Fruit fly (Drosophila melanogaster) whole organism, embryonic: ENCODE results near the gene GIIIspla2.
A peak's percentile ranks its signal among the peaks of the same experiment; 100 is the strongest.

Source experiments
- Aef1 ChIP-seq: fragments of 200-800 bp; sonication (Bioruptor generic); IDR thresholded peaks from 3 replicates; pipeline ENCODE4 v1.3.6; 2022; ENCODE audit warnings: missing biosample characterization, missing genetic modification characterization
- Asciz ChIP-seq: fragments of 200-800 bp; sonication (Bioruptor generic); optimal IDR thresholded peaks from 2 replicates; lab custom pipeline; 2017; ENCODE audit warnings: missing biosample characterization, mild to moderate bottlenecking, missing genetic modification characterization, missing genetic modification reagents
- CG10209 ChIP-seq: fragments of 200-800 bp; sonication (Bioruptor generic); optimal IDR thresholded peaks from 3 replicates; lab custom pipeline; 2017; ENCODE audit warnings: missing biosample characterization, mild to moderate bottlenecking, missing genetic modification characterization, missing genetic modification reagents
- CG10366 ChIP-seq: fragments of 200-800 bp; sonication (Bioruptor generic); IDR thresholded peaks from 2 replicates; pipeline ENCODE4 v1.3.6; 2022; ENCODE audit warnings: missing biosample characterization, missing genetic modification characterization
- CG12769 ChIP-seq: fragments of 200-800 bp; sonication (Bioruptor generic); optimal IDR thresholded peaks from 2 replicates; lab custom pipeline; 2019; ENCODE audit warnings: missing biosample characterization, mild to moderate bottlenecking, missing genetic modification characterization, moderate library complexity
- CG14441 ChIP-seq: fragments of 200-800 bp; sonication (Bioruptor generic); IDR thresholded peaks from 2 replicates; pipeline ENCODE4 v1.3.6; 2022; ENCODE audit warnings: missing biosample characterization, missing genetic modification characterization
- CG14667 ChIP-seq: fragments of 200-800 bp; sonication (Bioruptor generic); IDR thresholded peaks from 2 replicates; pipeline ENCODE4 v1.3.6; 2022; ENCODE audit warnings: missing biosample characterization, missing genetic modification characterization
- CG14710 ChIP-seq: fragments of 200-800 bp; sonication (Bioruptor generic); optimal IDR thresholded peaks from 3 replicates; lab custom pipeline; 2019; ENCODE audit warnings: missing biosample characterization, mild to moderate bottlenecking, missing genetic modification characterization, moderate library complexity
- CG15601 ChIP-seq: fragments of 200-800 bp; sonication (Bioruptor generic); optimal IDR thresholded peaks from 3 replicates; lab custom pipeline; 2019; ENCODE audit warnings: missing biosample characterization, mild to moderate bottlenecking, missing genetic modification characterization, moderate library complexity
- CG1603 ChIP-seq: fragments of 200-800 bp; sonication (Bioruptor generic); optimal IDR thresholded peaks from 2 replicates; lab custom pipeline; 2019; ENCODE audit warnings: missing biosample characterization, mild to moderate bottlenecking, missing genetic modification characterization, moderate library complexity
- CG16779 ChIP-seq: fragments of 200-800 bp; sonication (Bioruptor generic); IDR thresholded peaks from 2 replicates; pipeline ENCODE4 v1.3.6; 2022; ENCODE audit warnings: missing biosample characterization, missing genetic modification characterization
- CG17829 ChIP-seq: fragments of 200-800 bp; optimal IDR thresholded peaks from 2 replicates; lab custom pipeline; 2019; ENCODE audit warnings: missing biosample characterization, mild to moderate bottlenecking, missing genetic modification characterization, moderate library complexity
- CG18011 ChIP-seq: fragments of 200-800 bp; sonication (Bioruptor generic); optimal IDR thresholded peaks from 2 replicates; lab custom pipeline; 2017; ENCODE audit warnings: missing biosample characterization, missing genetic modification characterization, mild to moderate bottlenecking, moderate library complexity, missing genotype
- CG1832 ChIP-seq: fragments of 200-800 bp; sonication (Bioruptor generic); optimal IDR thresholded peaks from 2 replicates; lab custom pipeline; 2017; ENCODE audit warnings: missing biosample characterization, mild to moderate bottlenecking, missing genetic modification characterization, inconsistent platforms
- CG2889 ChIP-seq: fragments of 200-800 bp; sonication (Bioruptor generic); IDR thresholded peaks from 3 replicates; pipeline ENCODE4 v1.3.6; 2022; ENCODE audit warnings: missing biosample characterization, missing genetic modification characterization
- CG4360 ChIP-seq: fragments of 200-800 bp; sonication (Bioruptor generic); IDR thresholded peaks from 2 replicates; pipeline ENCODE4 v1.3.6; 2022; ENCODE audit warnings: missing biosample characterization, missing genetic modification characterization
- CG4707 ChIP-seq: fragments of 200-800 bp; sonication (Bioruptor generic); optimal IDR thresholded peaks from 2 replicates; lab custom pipeline; 2018; ENCODE audit warnings: missing biosample characterization, mild to moderate bottlenecking, missing genetic modification characterization, moderate library complexity
- CG5245 ChIP-seq: fragments of 200-800 bp; sonication (Bioruptor generic); optimal IDR thresholded peaks from 3 replicates; lab custom pipeline; 2016; ENCODE audit warnings: missing biosample characterization, missing genetic modification characterization
- CG6854 ChIP-seq: fragments of 200-800 bp; sonication (Bioruptor generic); optimal IDR thresholded peaks from 3 replicates; lab custom pipeline; 2017; ENCODE audit warnings: missing biosample characterization, mild to moderate bottlenecking, missing genetic modification characterization
- CG7786 ChIP-seq: fragments of 200-800 bp; sonication (Bioruptor generic); optimal IDR thresholded peaks from 2 replicates; lab custom pipeline; 2016; ENCODE audit warnings: missing biosample characterization, missing genetic modification characterization
- CG8388 ChIP-seq: fragments of 200-800 bp; sonication (Bioruptor generic); optimal IDR thresholded peaks from 2 replicates; lab custom pipeline; 2019; ENCODE audit warnings: missing biosample characterization, mild to moderate bottlenecking, missing genetic modification characterization, moderate library complexity
- Dbx ChIP-seq: fragments of 200-800 bp; sonication (Bioruptor generic); IDR thresholded peaks from 3 replicates; pipeline ENCODE4 v1.3.6; 2022; ENCODE audit warnings: missing biosample characterization, missing genetic modification characterization
- Ets65A ChIP-seq: fragments of 200-800 bp; sonication (Bioruptor generic); peaks from one replicate; lab custom pipeline; 2016; ENCODE audit warnings: missing biosample characterization, missing genetic modification characterization
- Fer3 ChIP-seq: fragments of 200-800 bp; sonication (Bioruptor generic); optimal IDR thresholded peaks from 2 replicates; lab custom pipeline; 2018; ENCODE audit warnings: missing biosample characterization, mild to moderate bottlenecking, missing genetic modification characterization, moderate library complexity
- Gsc ChIP-seq: fragments of 200-800 bp; sonication (Bioruptor generic); IDR thresholded peaks from 2 replicates; pipeline ENCODE4 v1.3.6; 2022; ENCODE audit warnings: missing biosample characterization, missing genetic modification characterization
- H15 ChIP-seq: fragments of 200-800 bp; sonication (Bioruptor generic); IDR thresholded peaks from 3 replicates; pipeline ENCODE4 v1.3.6; 2022; ENCODE audit warnings: missing biosample characterization, missing genetic modification characterization
- Hey ChIP-seq: fragments of 200-800 bp; sonication (Bioruptor generic); optimal IDR thresholded peaks from 3 replicates; lab custom pipeline; 2018; ENCODE audit warnings: missing biosample characterization, mild to moderate bottlenecking, missing genetic modification characterization
- MTF-1 ChIP-seq: fragments of 200-800 bp; sonication (Bioruptor generic); optimal IDR thresholded peaks from 2 replicates; lab custom pipeline; 2018; ENCODE audit warnings: missing biosample characterization, mild to moderate bottlenecking, missing genetic modification characterization, borderline replicate concordance
- Nf-YA ChIP-seq: fragments of 200-800 bp; sonication (Bioruptor generic); IDR thresholded peaks from 2 replicates; pipeline ENCODE4 v1.3.6; 2022; ENCODE audit warnings: missing biosample characterization, missing genetic modification characterization
- Pdp1 ChIP-seq, 2 experiments: fragments of 200-800 bp; sonication (Bioruptor generic); optimal IDR thresholded peaks; 3 replicates each; lab custom pipeline; 2016; ENCODE audit warnings: missing biosample characterization in 2 of 2, missing genetic modification characterization in 2 of 2, mild to moderate bottlenecking in 1 of 2, moderate library complexity in 1 of 2
- ap ChIP-seq: fragments of 200-800 bp; sonication (Bioruptor generic); IDR thresholded peaks from 2 replicates; pipeline ENCODE4 v1.3.6; 2022; ENCODE audit warnings: missing biosample characterization, missing genetic modification characterization
- ara ChIP-seq: fragments of 200-800 bp; sonication (Bioruptor generic); IDR thresholded peaks from 2 replicates; pipeline ENCODE4 v1.3.6; 2022; ENCODE audit warnings: missing biosample characterization, missing genetic modification characterization
- bsh ChIP-seq, 2 experiments: fragments of 200-800 bp; sonication (Bioruptor generic); optimal IDR thresholded peaks; 2 replicates each; lab custom pipeline; 2017 to 2018; ENCODE audit warnings: mild to moderate bottlenecking in 2 of 2, missing biosample characterization in 2 of 2, missing genetic modification characterization in 2 of 2, moderate library complexity in 1 of 2
- chinmo ChIP-seq: fragments of 200-800 bp; sonication (Bioruptor generic); IDR thresholded peaks from 4 replicates; pipeline ENCODE4 v1.3.6; 2022; ENCODE audit warnings: missing biosample characterization, missing genetic modification characterization; ENCODE audit not compliant: partially characterized antibody
- chm ChIP-seq: fragments of 200-800 bp; sonication (Bioruptor generic); IDR thresholded peaks from 2 replicates; pipeline ENCODE4 v1.3.6; 2022; ENCODE audit warnings: missing biosample characterization, missing genetic modification characterization
- chn ChIP-seq: fragments of 200-800 bp; sonication (Bioruptor generic); optimal IDR thresholded peaks from 2 replicates; lab custom pipeline; 2016; ENCODE audit warnings: missing biosample characterization, missing genetic modification characterization
- dpn ChIP-seq, 2 experiments: fragments of 200-800 bp; sonication (Bioruptor generic); optimal IDR thresholded peaks; 3 replicates each; lab custom pipeline; 2016; ENCODE audit warnings: missing biosample characterization in 2 of 2, missing genetic modification characterization in 2 of 2
- dysf ChIP-seq: fragments of 200-800 bp; sonication (Bioruptor generic); IDR thresholded peaks from 3 replicates; pipeline ENCODE4 v1.3.6; 2022; ENCODE audit warnings: missing biosample characterization, missing genetic modification characterization
- ems ChIP-seq: fragments of 200-800 bp; sonication (Bioruptor generic); optimal IDR thresholded peaks from 3 replicates; lab custom pipeline; 2016; ENCODE audit warnings: missing biosample characterization, missing genetic modification characterization
- ewg ChIP-seq: fragments of 200-800 bp; sonication (Bioruptor generic); optimal IDR thresholded peaks from 3 replicates; lab custom pipeline; 2017; ENCODE audit warnings: mild to moderate bottlenecking, missing biosample characterization, missing genetic modification reagents, missing genetic modification characterization
- ken ChIP-seq: fragments of 200-800 bp; sonication (Bioruptor generic); IDR thresholded peaks from 3 replicates; pipeline ENCODE4 v1.3.6; 2022; ENCODE audit warnings: missing biosample characterization, missing genetic modification characterization
- lilli ChIP-seq: fragments of 200-800 bp; sonication (Bioruptor generic); optimal IDR thresholded peaks from 3 replicates; lab custom pipeline; 2016; ENCODE audit warnings: missing biosample characterization, missing genetic modification characterization
- ro ChIP-seq: fragments of 200-800 bp; sonication (Bioruptor generic); IDR thresholded peaks from 2 replicates; pipeline ENCODE4 v1.3.6; 2022; ENCODE audit warnings: missing biosample characterization, missing genetic modification characterization
- scrt ChIP-seq: fragments of 200-800 bp; sonication (Bioruptor generic); optimal IDR thresholded peaks from 2 replicates; lab custom pipeline; 2018; ENCODE audit warnings: missing biosample characterization, mild to moderate bottlenecking, missing genetic modification characterization, moderate library complexity
- sd ChIP-seq: fragments of 200-800 bp; sonication (Bioruptor generic); optimal IDR thresholded peaks from 3 replicates; lab custom pipeline; 2018; ENCODE audit warnings: missing biosample characterization, mild to moderate bottlenecking, missing genetic modification characterization, moderate library complexity
- slbo ChIP-seq: fragments of 200-800 bp; sonication (Bioruptor generic); IDR thresholded peaks from 2 replicates; pipeline ENCODE4 v1.3.6; 2022; ENCODE audit warnings: missing biosample characterization, missing genetic modification characterization
- tup ChIP-seq: fragments of 200-800 bp; sonication (Bioruptor generic); optimal IDR thresholded peaks from 2 replicates; lab custom pipeline; 2016; ENCODE audit warnings: missing biosample characterization, mild to moderate bottlenecking, missing genetic modification characterization, moderate library complexity
- vvl ChIP-seq: fragments of 200-800 bp; sonication (Bioruptor generic); IDR thresholded peaks from 2 replicates; pipeline ENCODE4 v1.3.6; 2022; ENCODE audit warnings: missing biosample characterization, missing genetic modification characterization
- zen ChIP-seq: fragments of 200-800 bp; sonication (Bioruptor generic); optimal IDR thresholded peaks from 3 replicates; lab custom pipeline; 2018; ENCODE audit warnings: missing biosample characterization, mild to moderate bottlenecking, missing genetic modification characterization, moderate library complexity

GIIIspla2 gene

DNA sequence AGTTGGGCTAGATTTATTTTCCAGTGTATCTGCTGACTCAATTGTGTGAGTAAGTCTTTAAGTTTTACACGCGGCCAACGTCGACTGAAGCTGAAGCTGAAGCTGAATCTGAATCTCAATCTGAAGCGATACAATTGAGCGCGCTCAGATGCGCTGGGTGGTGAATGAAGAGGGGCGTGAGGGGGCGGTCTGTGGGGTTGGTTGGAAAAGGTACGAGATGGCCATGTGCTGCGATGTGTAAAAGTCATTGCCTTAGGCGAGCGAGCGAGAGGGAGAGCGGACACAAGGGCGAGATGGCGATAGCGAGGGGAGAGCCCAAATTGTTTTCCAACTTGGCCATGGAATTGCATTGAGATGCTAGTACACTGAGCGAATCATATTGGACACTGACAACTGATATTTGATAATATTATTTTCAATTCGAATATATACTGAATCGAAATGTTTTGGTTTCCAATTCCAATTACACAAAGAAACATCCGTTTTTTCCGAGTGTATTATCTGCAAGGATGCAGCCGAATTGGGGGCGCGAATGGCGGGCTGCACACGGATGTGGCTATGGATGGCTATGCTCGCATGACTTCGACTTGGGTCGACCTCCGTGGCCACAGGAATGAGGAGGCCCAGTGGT, 39.3 kb downstream of the GIIIspla2 start (continued):
- TF ChIP-seq CG18011 (GFP tag; lab: Kevin White, UChicago) (no peak), tup (GFP tag; lab: Kevin White, UChicago) (no peak), Fer3 (tag; lab: Kevin White, UChicago) (no peak), CG5245 (GFP tag; lab: Kevin White, UChicago) (peak; percentile 21), CG1832 (peak; percentile 37), ro (GFP tag; lab: Robert Waterston, UW) (no peak), vvl (GFP tag; lab: Robert Waterston, UW) (peak; percentile 76), ewg (GFP tag; lab: Kevin White, UChicago) (peak; percentile 23), Pdp1 (GFP tag; optimal IDR thresholded peaks at IDR 0.05; lab: Kevin White, UChicago) (peak; percentile 25 to 38), CG10209 (peak; percentile 13), ap (GFP tag; lab: Robert Waterston, UW) (no peak), CG12769 (peak; percentile 59), H15 (peak; percentile 53; the same call in 1 of the 3 replicates), CG1603 (peak; percentile 77), CG8388 (GFP tag; lab: Kevin White, UChicago) (peak; percentile 47), bsh (GFP tag; optimal IDR thresholded peaks at IDR 0.05; lab: Kevin White, UChicago) (peak; percentile 17 to 67), Hey (tag; lab: Kevin White, UChicago) (no peak), chm (GFP tag; lab: Robert Waterston, UW) (peak; percentile 79; the same call in 1 of the 2 replicates), MTF-1 (GFP tag; lab: Kevin White, UChicago) (no peak), CG7786 (GFP tag; lab: Kevin White, UChicago) (no peak), ara (GFP tag; lab: Robert Waterston, UW) (peak; percentile 40; the same call in 1 of the 2 replicates), Aef1 (peak; percentile 62; the same call in 2 of the 3 replicates), CG4707 (GFP tag; lab: Kevin White, UChicago) (no peak), slbo (GFP tag; lab: Robert Waterston, UW) (peak; percentile 57), Nf-YA (GFP tag; lab: Robert Waterston, UW) (peak; percentile 53), zen (no peak), dpn (GFP tag; optimal IDR thresholded peaks at IDR 0.05; lab: Kevin White, UChicago) (peak; percentile 8 to 41), ken (GFP tag; lab: Robert Waterston, UW) (peak; percentile 65; the same call in 1 of the 3 replicates), chn (GFP tag; lab: Kevin White, UChicago) (peak; percentile 44), sd (tag; lab: Kevin White, UChicago) (peak; percentile 38), Gsc (GFP tag; lab: Robert Waterston, UW) (0 out of 2 replicates have a peak, but pooled peaks have one; percentile 15), Asciz (GFP tag; lab: Kevin White, UChicago) (peak; percentile 10), CG16779 (no peak), CG4360 (GFP tag; lab: Robert Waterston, UW) (0 out of 2 replicates have a peak, but pooled peaks have one; percentile 11), CG10366 (GFP tag; lab: Robert Waterston, UW) (peak; percentile 66), lilli (GFP tag; lab: Kevin White, UChicago) (no peak), Dbx (no peak), scrt (GFP tag; lab: Kevin White, UChicago) (no peak), chinmo (GFP tag; lab: Robert Waterston, UW) (peak; percentile 95), CG6854 (GFP tag; lab: Kevin White, UChicago) (no peak), CG14667 (peak; percentile 44; the same call in 1 of the 2 replicates), CG15601 (tag; lab: Kevin White, UChicago) (peak; percentile 20), CG17829 (peak; percentile 20), Ets65A (GFP tag; lab: Kevin White, UChicago) (peak; percentile 94), CG14710 (tag; lab: Kevin White, UChicago) (peak; percentile 2), dysf (GFP tag; lab: Robert Waterston, UW) (peak; percentile 74), ems (GFP tag; lab: Kevin White, UChicago) (peak; percentile 12), CG14441 (GFP tag; lab: Robert Waterston, UW) (peak; percentile 41; the same call in 1 of the 2 replicates), CG2889 (peak; percentile 19; the same call in 1 of the 3 replicates)
